Worm (Caenorhabditis elegans): ENCODE data around the gene ZC376.8.

DNA sequence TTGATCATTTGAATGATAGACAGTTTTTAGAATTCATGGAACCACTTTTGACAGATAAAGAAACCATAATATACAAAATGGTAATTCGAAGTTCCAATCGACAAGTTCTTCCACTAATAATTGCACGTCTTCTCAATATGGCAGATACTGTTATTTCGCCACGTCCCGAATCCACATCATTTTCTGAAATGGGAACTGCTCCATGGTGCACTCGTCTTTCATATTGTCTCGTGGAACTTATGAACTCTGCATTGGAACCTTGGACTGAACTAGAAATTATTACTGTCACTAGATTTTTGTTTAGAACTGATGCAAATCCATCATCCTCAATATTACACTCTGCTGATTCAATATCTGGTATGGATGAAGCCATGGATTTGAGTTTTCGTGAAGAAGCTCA, 7.1 kb downstream of the ZC376.8 start:
- TF ChIP-seq Y48G9A.11 (GFP tag; IDR thresholded peaks at IDR 0.05) (no peak), lir-3 (tag; optimal IDR thresholded peaks at IDR 0.05) (no peak), F49E8.2 (tag; optimal IDR thresholded peaks at IDR 0.05; ENCODE audit: borderline replicate concordance) (no peak), R02D3.7 (tag; optimal IDR thresholded peaks at IDR 0.05) (no peak), saeg-2 (GFP tag; IDR thresholded peaks at IDR 0.05) (no peak), hmg-1.1 (GFP tag; IDR thresholded peaks at IDR 0.05) (no peak)
